Fruit fly (Drosophila melanogaster): ENCODE data around the gene CG44088.
A peak's percentile ranks its signal among the peaks of the same experiment; 100 is the strongest.

Gene CG44088

dm6 chr3R:4747292-4747691 lies 27.6 kb downstream of the CG44088 start (continued):
- TF ChIP-seq Ets21C (GFP tag; optimal IDR thresholded peaks at IDR 0.05): no peak
- TF ChIP-seq spab (GFP tag; optimal IDR thresholded peaks at IDR 0.05): no peak
- no peak for TF ChIP-seq acj6 (GFP tag; optimal IDR thresholded peaks at IDR 0.05)
- peak; percentile 64 for TF ChIP-seq CG32006 (GFP tag; optimal IDR thresholded peaks at IDR 0.05)
- TF ChIP-seq Sox14 (GFP tag; optimal IDR thresholded peaks at IDR 0.05): no peak
- no peak for TF ChIP-seq lz (GFP tag; optimal IDR thresholded peaks at IDR 0.05)
- TF ChIP-seq Gug (GFP tag; IDR thresholded peaks at IDR 0.05): 0 out of 2 replicates have a peak, but pooled peaks have one; percentile 29
- no peak for TF ChIP-seq Hr38 (GFP tag; optimal IDR thresholded peaks at IDR 0.05)
- no peak for TF ChIP-seq Smox (GFP tag; optimal IDR thresholded peaks at IDR 0.05)
- no peak for TF ChIP-seq CG11762 (GFP tag; optimal IDR thresholded peaks at IDR 0.05; ENCODE audit: insufficient read depth)
- peak; percentile 11 for TF ChIP-seq CG6808 (GFP tag; optimal IDR thresholded peaks at IDR 0.05)
- TF ChIP-seq Sox102F (GFP tag; optimal IDR thresholded peaks at IDR 0.05): no peak
- peak; percentile 8 for TF ChIP-seq CG6276 (GFP tag; optimal IDR thresholded peaks at IDR 0.05)
- TF ChIP-seq fd59A (GFP tag; optimal IDR thresholded peaks at IDR 0.05): no peak
- TF ChIP-seq CG31627 (GFP tag; optimal IDR thresholded peaks at IDR 0.05): no peak
- TF ChIP-seq Met (GFP tag; optimal IDR thresholded peaks at IDR 0.05): no peak
- peak; percentile 26 for TF ChIP-seq CG3032 (tag; optimal IDR thresholded peaks at IDR 0.05)
- TF ChIP-seq esn (GFP tag; optimal IDR thresholded peaks at IDR 0.05): no peak
- no peak for TF ChIP-seq svp (GFP tag)
- no peak for TF ChIP-seq CG7368 (GFP tag; optimal IDR thresholded peaks at IDR 0.05)
- peak; percentile 47; the same call in 1 of the 2 replicates for TF ChIP-seq CG15336 (GFP tag; IDR thresholded peaks at IDR 0.05)
- TF ChIP-seq CG6792 (GFP tag; optimal IDR thresholded peaks at IDR 0.05): no peak
- peak; percentile 22 for TF ChIP-seq CG10631 (GFP tag; optimal IDR thresholded peaks at IDR 0.05)
- peak; percentile 51 for TF ChIP-seq Eip78C (GFP tag)
- no peak for TF ChIP-seq vri (GFP tag; optimal IDR thresholded peaks at IDR 0.05)
- TF ChIP-seq OdsH (GFP tag; optimal IDR thresholded peaks at IDR 0.05): no peak

- TF ChIP-seq Ets96B (tag; optimal IDR thresholded peaks at IDR 0.05): no peak
- no peak for TF ChIP-seq CG6276 (GFP tag; optimal IDR thresholded peaks at IDR 0.05)
- TF ChIP-seq eg (GFP tag; IDR thresholded peaks at IDR 0.05): no peak
- no peak for TF ChIP-seq CG3919 (GFP tag; optimal IDR thresholded peaks at IDR 0.05)
- no peak for TF ChIP-seq salr (GFP tag; optimal IDR thresholded peaks at IDR 0.05)
- no peak for TF ChIP-seq achi (GFP tag; optimal IDR thresholded peaks at IDR 0.05)
- no peak for TF ChIP-seq Lpt (GFP tag; optimal IDR thresholded peaks at IDR 0.05)
- TF ChIP-seq Gug (GFP tag; IDR thresholded peaks at IDR 0.05): no peak
- no peak for TF ChIP-seq CG8119 (GFP tag; IDR thresholded peaks at IDR 0.05)
- TF ChIP-seq spab (GFP tag; optimal IDR thresholded peaks at IDR 0.05): no peak
- no peak for TF ChIP-seq CG31627 (GFP tag; optimal IDR thresholded peaks at IDR 0.05)
- TF ChIP-seq Eip75B (GFP tag; optimal IDR thresholded peaks at IDR 0.05): no peak
- TF ChIP-seq CG11902 (GFP tag; optimal IDR thresholded peaks at IDR 0.05): no peak
- no peak for TF ChIP-seq Blimp-1 (GFP tag; optimal IDR thresholded peaks at IDR 0.05)
- TF ChIP-seq ss (GFP tag; optimal IDR thresholded peaks at IDR 0.05): no peak
- no peak for TF ChIP-seq Smox (GFP tag; optimal IDR thresholded peaks at IDR 0.05)
- no peak for TF ChIP-seq dac (GFP tag; optimal IDR thresholded peaks at IDR 0.05)
- no peak for TF ChIP-seq acj6 (GFP tag; optimal IDR thresholded peaks at IDR 0.05)
- TF ChIP-seq lz (GFP tag; optimal IDR thresholded peaks at IDR 0.05): no peak
- no peak for TF ChIP-seq CG6854 (GFP tag; optimal IDR thresholded peaks at IDR 0.05)
Measured at dm6 chr3R:4746189-4746771, 28.6 kb downstream of the CG44088 start.

- TF ChIP-seq CG11762 (GFP tag; optimal IDR thresholded peaks at IDR 0.05; ENCODE audit: insufficient read depth) (no peak), fkh (GFP tag; optimal IDR thresholded peaks at IDR 0.05) (no peak), CG32006 (GFP tag; optimal IDR thresholded peaks at IDR 0.05) (no peak), fd59A (GFP tag; optimal IDR thresholded peaks at IDR 0.05) (no peak), Sox102F (GFP tag; optimal IDR thresholded peaks at IDR 0.05) (no peak), Hr38 (GFP tag; optimal IDR thresholded peaks at IDR 0.05) (no peak), cyc (GFP tag; optimal IDR thresholded peaks at IDR 0.05) (no peak), CG3032 (tag; optimal IDR thresholded peaks at IDR 0.05) (no peak), lz (GFP tag; optimal IDR thresholded peaks at IDR 0.05) (no peak), Ets96B (tag; optimal IDR thresholded peaks at IDR 0.05) (no peak), eg (GFP tag; IDR thresholded peaks at IDR 0.05) (no peak), Sox14 (GFP tag; optimal IDR thresholded peaks at IDR 0.05) (no peak), ss (GFP tag; optimal IDR thresholded peaks at IDR 0.05) (no peak), CG31627 (GFP tag; optimal IDR thresholded peaks at IDR 0.05) (no peak)
Measured at dm6 chr3R:4745544-4745943, 29.3 kb downstream of the CG44088 start.
